Worm (Caenorhabditis elegans): Measurements from ENCODE around the gene rpoa-49.

rpoa-49 gene

ce11 chrII:79166-79565, 34.3 kb downstream of the rpoa-49 start, which contains the start of gene C23H3.9:
Gene C23H3.9, minus strand, starts transcription at chrII:79266.
- TF ChIP-seq sea-2 (GFP tag; optimal IDR thresholded peaks at IDR 0.05) = no peak
- TF ChIP-seq aly-2 (tag; optimal IDR thresholded peaks at IDR 0.05) = no peak
- TF ChIP-seq zag-1 (tag; optimal IDR thresholded peaks at IDR 0.05) = no peak
- TF ChIP-seq unc-62 (GFP tag; optimal IDR thresholded peaks at IDR 0.05) = no peak
- no peak for TF ChIP-seq jun-1 (tag; optimal IDR thresholded peaks at IDR 0.05)
- TF ChIP-seq nhr-43 (tag; optimal IDR thresholded peaks at IDR 0.05; ENCODE audit: poor library complexity, severe bottlenecking) = no peak
- TF ChIP-seq snpc-4 (tag; optimal IDR thresholded peaks at IDR 0.05) = no peak
- no peak for TF ChIP-seq nhr-25 (tag; optimal IDR thresholded peaks at IDR 0.05)
- TF ChIP-seq nfya-1 (tag; optimal IDR thresholded peaks at IDR 0.05; ENCODE audit: insufficient read depth) = no peak
- no peak for TF ChIP-seq mml-1 (tag; optimal IDR thresholded peaks at IDR 0.05)
- no peak for TF ChIP-seq egl-27 (tag; optimal IDR thresholded peaks at IDR 0.05)
- no peak for TF ChIP-seq ceh-28 (tag; optimal IDR thresholded peaks at IDR 0.05)
- no peak for TF ChIP-seq fos-1 (tag; optimal IDR thresholded peaks at IDR 0.05)

ce11 chrII:84134-84533, 39.3 kb downstream of the rpoa-49 start, which contains the start of gene C50D2.6:
Gene C50D2.6, plus strand, starts transcription at chrII:84434.
- TF ChIP-seq R02D3.7 (tag; optimal IDR thresholded peaks at IDR 0.05) = no peak
- no peak for TF ChIP-seq elt-1 (tag; optimal IDR thresholded peaks at IDR 0.05)
- no peak for TF ChIP-seq nhr-11 (tag; optimal IDR thresholded peaks at IDR 0.05)
- no peak for TF ChIP-seq pha-4 (tag; optimal IDR thresholded peaks at IDR 0.05)
- no peak for TF ChIP-seq mml-1 (tag; optimal IDR thresholded peaks at IDR 0.05)
- no peak for TF ChIP-seq unc-62 (GFP tag; optimal IDR thresholded peaks at IDR 0.05)
- TF ChIP-seq tbx-2 (tag; optimal IDR thresholded peaks at IDR 0.05) = no peak
- TF ChIP-seq daf-12 (tag; optimal IDR thresholded peaks at IDR 0.05) = no peak
- TF ChIP-seq pqm-1 (tag; optimal IDR thresholded peaks at IDR 0.05) = no peak
- TF ChIP-seq nhr-12 (tag; optimal IDR thresholded peaks at IDR 0.05) = no peak
- no peak for TF ChIP-seq ceh-9 (tag; optimal IDR thresholded peaks at IDR 0.05)
- no peak for TF ChIP-seq lsy-12 (tag; optimal IDR thresholded peaks at IDR 0.05)
- no peak for TF ChIP-seq fkh-10 (GFP tag; optimal IDR thresholded peaks at IDR 0.05)
- TF ChIP-seq nhr-67 (tag; optimal IDR thresholded peaks at IDR 0.05) = no peak
- TF ChIP-seq nhr-28 (tag; optimal IDR thresholded peaks at IDR 0.05) = no peak

- no peak for TF ChIP-seq nhr-28 (tag; optimal IDR thresholded peaks at IDR 0.05)
- TF ChIP-seq nfya-1 (tag; optimal IDR thresholded peaks at IDR 0.05; ENCODE audit: insufficient read depth) = no peak
- no peak for TF ChIP-seq elt-1 (tag; optimal IDR thresholded peaks at IDR 0.05)
- TF ChIP-seq zag-1 (tag; optimal IDR thresholded peaks at IDR 0.05) = no peak
These were observed 42.0 kb downstream of the rpoa-49 start for ce11 chrII:86794-87193.

ce11 chrII:87937-88336, 43.1 kb downstream of the rpoa-49 start:
- TF ChIP-seq ceh-28 (tag; optimal IDR thresholded peaks at IDR 0.05) = no peak
- no peak for TF ChIP-seq eor-1 (tag; optimal IDR thresholded peaks at IDR 0.05)
- no peak for TF ChIP-seq sea-2 (GFP tag; optimal IDR thresholded peaks at IDR 0.05)
- no peak for TF ChIP-seq elt-1 (tag; optimal IDR thresholded peaks at IDR 0.05)
- TF ChIP-seq unc-62 (GFP tag; optimal IDR thresholded peaks at IDR 0.05) = no peak
- TF ChIP-seq elt-2 (tag; optimal IDR thresholded peaks at IDR 0.05) = no peak
- TF ChIP-seq nhr-23 (tag; optimal IDR thresholded peaks at IDR 0.05) = no peak
- TF ChIP-seq elt-3 (tag; optimal IDR thresholded peaks at IDR 0.05) = no peak
- no peak for TF ChIP-seq lin-39 (tag; optimal IDR thresholded peaks at IDR 0.05)
- TF ChIP-seq nhr-43 (tag; optimal IDR thresholded peaks at IDR 0.05; ENCODE audit: poor library complexity, severe bottlenecking) = no peak
- no peak for TF ChIP-seq nhr-25 (tag; optimal IDR thresholded peaks at IDR 0.05)
- no peak for TF ChIP-seq ceh-9 (tag; optimal IDR thresholded peaks at IDR 0.05)
- no peak for TF ChIP-seq fkh-2 (tag; optimal IDR thresholded peaks at IDR 0.05)
- TF ChIP-seq ztf-4 (tag; optimal IDR thresholded peaks at IDR 0.05) = no peak
- TF ChIP-seq unc-39 (tag; optimal IDR thresholded peaks at IDR 0.05) = no peak
- no peak for TF ChIP-seq nhr-11 (tag; optimal IDR thresholded peaks at IDR 0.05)

ce11 chrII:91419-91818, 46.6 kb downstream of the rpoa-49 start, which contains the start of gene mcat-1:
Gene mcat-1, minus strand, starts transcription at chrII:91519.
- TF ChIP-seq hmg-11 (tag; optimal IDR thresholded peaks at IDR 0.05) = no peak
- TF ChIP-seq egl-5 (tag; optimal IDR thresholded peaks at IDR 0.05) = no peak
- no peak for TF ChIP-seq R02D3.7 (tag; optimal IDR thresholded peaks at IDR 0.05)
- TF ChIP-seq jun-1 (tag; optimal IDR thresholded peaks at IDR 0.05) = no peak
- TF ChIP-seq elt-2 (tag; optimal IDR thresholded peaks at IDR 0.05) = no peak
- no peak for TF ChIP-seq ceh-28 (tag; optimal IDR thresholded peaks at IDR 0.05)
- no peak for TF ChIP-seq ama-1 (optimal IDR thresholded peaks at IDR 0.05)
- TF ChIP-seq pha-4 (tag; optimal IDR thresholded peaks at IDR 0.05) = no peak
- TF ChIP-seq mml-1 (tag; optimal IDR thresholded peaks at IDR 0.05) = no peak
- TF ChIP-seq fkh-2 (tag; optimal IDR thresholded peaks at IDR 0.05) = no peak
